Worm (Caenorhabditis elegans) whole organism, midembryonic: ENCODE data around the gene B0302.5.

ENCODE experiments used
- T22C8.4 ChIP-seq: fragments of 200-800 bp; sonication (Bioruptor generic); IDR thresholded peaks from 2 replicates; pipeline ENCODE4 v1.3.6; 2022; ENCODE audit warnings: missing genetic modification characterization, missing compliant biosample characterization
- cog-1 ChIP-seq: sonication (generic microtip); optimal IDR thresholded peaks from 2 replicates; lab custom pipeline; 2016; ENCODE audit warnings: missing genetic modification characterization, missing compliant biosample characterization
- flt-1 ChIP-seq: fragments of 200-800 bp; sonication (Bioruptor generic); IDR thresholded peaks from 2 replicates; pipeline ENCODE4 v1.3.6; 2022; ENCODE audit warnings: missing genetic modification characterization, missing compliant biosample characterization
- med-1 ChIP-seq: sonication (generic microtip); optimal IDR thresholded peaks from 2 replicates; lab custom pipeline; 2017; ENCODE audit warnings: missing genetic modification characterization, mild to moderate bottlenecking, missing compliant biosample characterization, antibody characterized with exemption, missing genetic modification reagents; ENCODE audit not compliant: insufficient read depth

DNA sequence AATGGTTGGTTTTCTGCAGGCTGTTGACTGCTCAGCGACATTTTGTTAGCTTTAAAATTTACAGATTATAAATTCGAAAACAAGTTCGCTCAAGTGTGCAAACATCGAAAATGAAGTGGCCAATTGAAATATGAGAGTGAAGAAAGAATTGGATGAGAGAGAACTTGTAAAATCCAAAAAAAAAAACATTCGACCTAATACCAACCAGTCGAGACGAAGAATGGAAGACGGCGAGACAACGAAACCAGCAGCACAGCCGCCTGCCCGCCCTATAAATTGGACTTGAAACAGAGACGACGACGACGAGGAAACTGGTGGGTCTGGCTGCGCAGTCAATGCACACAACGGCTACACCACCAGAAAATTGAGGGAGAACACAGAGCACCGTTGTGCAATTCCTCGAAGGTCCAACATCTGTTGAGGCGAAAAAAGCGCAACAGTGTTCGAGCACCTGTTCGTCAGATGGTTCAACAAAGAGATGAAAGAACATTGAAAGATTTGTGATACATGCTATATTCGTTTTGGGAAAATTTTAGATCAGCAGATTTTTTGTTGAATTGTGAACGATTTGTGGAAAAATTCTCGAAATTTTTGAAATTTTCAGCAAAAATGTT is 45.0 kb downstream of the B0302.5 start, which contains the start of gene T23C6.4:
- no peak for TF ChIP-seq flt-1
- no peak for TF ChIP-seq cog-1 (tag; lab: Kevin White, UChicago)
- TF ChIP-seq T22C8.4 = no peak
- TF ChIP-seq med-1 = no peak
